Worm (Caenorhabditis elegans): ENCODE data around the gene K03H9.3.

DNA sequence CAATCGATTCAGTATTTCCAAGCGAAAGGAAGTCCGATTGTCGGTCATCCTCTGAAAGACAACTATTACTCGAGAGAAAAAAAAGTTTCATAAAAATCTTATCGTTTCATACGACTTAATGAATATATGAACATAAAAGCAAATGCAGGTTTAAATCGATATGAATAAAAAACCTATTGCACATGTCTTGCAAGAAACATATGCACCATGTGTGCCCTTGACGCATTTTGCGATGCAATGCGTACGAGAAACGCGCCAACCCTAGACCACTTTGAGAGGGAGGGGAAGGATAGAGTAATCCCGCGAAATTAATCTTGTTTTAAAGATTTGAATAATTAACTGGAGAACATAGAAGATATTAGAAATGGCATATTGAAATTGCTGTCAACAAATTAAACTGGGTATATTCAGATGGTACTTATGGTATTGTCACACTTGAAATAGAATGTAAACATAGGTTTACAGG, 30.5 kb downstream of the K03H9.3 start, which contains the start of gene atg-16.2:
- TF ChIP-seq pqm-1 (tag; optimal IDR thresholded peaks at IDR 0.05) (no peak), lsy-2 (tag; optimal IDR thresholded peaks at IDR 0.05) (peak in 1 of 2 experiments; percentile 83), unc-62 (GFP tag; optimal IDR thresholded peaks at IDR 0.05 in 1 of 2) (no peak), unc-62 (tag; optimal IDR thresholded peaks at IDR 0.05) (no peak), ceh-28 (tag; optimal IDR thresholded peaks at IDR 0.05) (no peak), nhr-6 (tag; optimal IDR thresholded peaks at IDR 0.05) (peak; percentile 47), nhr-41 (GFP tag; IDR thresholded peaks at IDR 0.05) (no peak)
